Fruit fly (Drosophila melanogaster): ENCODE measurements around the gene Ipp.

The Ipp gene

dm6 chr3R:13945712-13946111 lies 12.9 kb upstream of the Ipp start, which contains the start of gene Art6:
Gene Art6, minus strand, starts transcription at chr3R:13945812.
- TF ChIP-seq Bteb2 (GFP tag; optimal IDR thresholded peaks at IDR 0.05) (no peak), Xbp1 (GFP tag; optimal IDR thresholded peaks at IDR 0.05) (no peak), CG33557 (GFP tag; optimal IDR thresholded peaks at IDR 0.05) (no peak), jing (GFP tag; optimal IDR thresholded peaks at IDR 0.05) (no peak), CG12769 (tag; optimal IDR thresholded peaks at IDR 0.05) (no peak), CG14860 (GFP tag; IDR thresholded peaks at IDR 0.05; ENCODE audit: partially characterized antibody) (no peak), CG18764 (GFP tag; optimal IDR thresholded peaks at IDR 0.05) (no peak), pita (GFP tag; optimal IDR thresholded peaks at IDR 0.05) (no peak), Myb (GFP tag; optimal IDR thresholded peaks at IDR 0.05) (no peak)

dm6 chr3R:13946117-13946516 lies 12.5 kb upstream of the Ipp start:
- TF ChIP-seq ci (GFP tag; IDR thresholded peaks at IDR 0.05) (0 out of 3 replicates have a peak, but pooled peaks have one; percentile 23), vvl (GFP tag; IDR thresholded peaks at IDR 0.05) (peak; percentile 24; the same call in 1 of the 2 replicates), wdn (GFP tag; IDR thresholded peaks at IDR 0.05) (no peak), CG7839 (tag; optimal IDR thresholded peaks at IDR 0.05) (no peak), Abd-B (GFP tag; optimal IDR thresholded peaks at IDR 0.05) (peak; percentile 13), Hand (GFP tag; optimal IDR thresholded peaks at IDR 0.05) (no peak), crol (GFP tag; IDR thresholded peaks at IDR 0.05) (peak; percentile 52), Blimp-1 (GFP tag; optimal IDR thresholded peaks at IDR 0.05) (peak; percentile 58), Trl (optimal IDR thresholded peaks at IDR 0.05) (no peak), Trl (GFP tag; optimal IDR thresholded peaks at IDR 0.05) (no peak), oc (tag; optimal IDR thresholded peaks at IDR 0.05) (peak; percentile 39)

- TF ChIP-seq CrebB (tag; optimal IDR thresholded peaks at IDR 0.05) (no peak), Nf-YC (tag; optimal IDR thresholded peaks at IDR 0.05) (peak; percentile 55), sens (GFP tag) (peak; percentile 75), Dek (tag; optimal IDR thresholded peaks at IDR 0.05) (no peak), ems (GFP tag; optimal IDR thresholded peaks at IDR 0.05) (no peak), Dll (GFP tag; IDR thresholded peaks at IDR 0.05; ENCODE audit: partially characterized antibody) (no peak), sqz (GFP tag; optimal IDR thresholded peaks at IDR 0.05) (peak; percentile 79), ranshi (GFP tag; IDR thresholded peaks at IDR 0.05) (no peak), gsb-n (tag; optimal IDR thresholded peaks at IDR 0.05) (peak; percentile 14), luna (GFP tag; optimal IDR thresholded peaks at IDR 0.05) (no peak), Asciz (GFP tag; optimal IDR thresholded peaks at IDR 0.05) (no peak), CG3847 (GFP tag; IDR thresholded peaks at IDR 0.05) (no peak), CG2889 (GFP tag; IDR thresholded peaks at IDR 0.05) (0 out of 3 replicates have a peak, but pooled peaks have one; percentile 26), CG13296 (GFP tag; optimal IDR thresholded peaks at IDR 0.05) (no peak), eve (GFP tag; optimal IDR thresholded peaks at IDR 0.05) (peak in 1 of 2 experiments; percentile 3), CG16863 (GFP tag; optimal IDR thresholded peaks at IDR 0.05) (no peak), az2 (GFP tag; optimal IDR thresholded peaks at IDR 0.05) (no peak), zf30C (GFP tag; optimal IDR thresholded peaks at IDR 0.05) (no peak), CG12659 (GFP tag; optimal IDR thresholded peaks at IDR 0.05) (no peak), CG8478 (optimal IDR thresholded peaks at IDR 0.05) (no peak), ci (GFP tag; IDR thresholded peaks at IDR 0.05) (0 out of 3 replicates have a peak, but pooled peaks have one; percentile 18), CG10979 (tag; optimal IDR thresholded peaks at IDR 0.05) (no peak), CG1603 (tag; optimal IDR thresholded peaks at IDR 0.05) (no peak), schlank (tag; optimal IDR thresholded peaks at IDR 0.05) (no peak), CG4360 (GFP tag; IDR thresholded peaks at IDR 0.05) (0 out of 2 replicates have a peak, but pooled peaks have one; percentile 13), Nf-YB (GFP tag; optimal IDR thresholded peaks at IDR 0.05) (peak; percentile 77), CG2199 (GFP tag; IDR thresholded peaks at IDR 0.05) (no peak), Spps (tag; optimal IDR thresholded peaks at IDR 0.05) (no peak), vfl (GFP tag; optimal IDR thresholded peaks at IDR 0.05) (no peak), CG14050 (GFP tag; IDR thresholded peaks at IDR 0.05) (no peak), sob (GFP tag; IDR thresholded peaks at IDR 0.05) (no peak)
Observed at dm6 chr3R:13947415-13947814, 11.2 kb upstream of the Ipp start.
